Worm (Caenorhabditis elegans): Measurements from ENCODE around the gene mbr-1.
A peak's percentile ranks its signal among the peaks of the same experiment; 100 is the strongest.

mbr-1 gene

ce11 chrX:10763383-10763782 lies 41.5 kb upstream of the mbr-1 start:
- TF ChIP-seq lsy-2 (tag; optimal IDR thresholded peaks at IDR 0.05) (no peak), aha-1 (tag) (peak; percentile 85)

ce11 chrX:10760958-10761357 lies 39.1 kb upstream of the mbr-1 start:
- TF ChIP-seq dmd-6 (GFP tag; IDR thresholded peaks at IDR 0.05) = peak; percentile 26; the same call in 1 of the 2 replicates
- TF ChIP-seq mxl-3 (GFP tag; optimal IDR thresholded peaks at IDR 0.05) = peak; percentile 55
- no peak for TF ChIP-seq skn-1 (tag; optimal IDR thresholded peaks at IDR 0.05)
- TF ChIP-seq ceh-28 (tag; optimal IDR thresholded peaks at IDR 0.05) = no peak
- peak; percentile 6 for TF ChIP-seq hlh-11 (tag; optimal IDR thresholded peaks at IDR 0.05)
- no peak for TF ChIP-seq nhr-237 (tag; optimal IDR thresholded peaks at IDR 0.05)
- TF ChIP-seq hlh-30 (tag; optimal IDR thresholded peaks at IDR 0.05; ENCODE audit: insufficient read depth) = peak; percentile 42
- TF ChIP-seq Y75B8A.6 (GFP tag; IDR thresholded peaks at IDR 0.05) = no peak
- TF ChIP-seq daf-8 (GFP tag; IDR thresholded peaks at IDR 0.05) = no peak
- no peak for TF ChIP-seq nhr-25 (tag; optimal IDR thresholded peaks at IDR 0.05; ENCODE audit: borderline replicate concordance, insufficient read depth)
- TF ChIP-seq php-3 (GFP tag; IDR thresholded peaks at IDR 0.05) = peak; percentile 64
- TF ChIP-seq rbr-2 (tag; optimal IDR thresholded peaks at IDR 0.05) = no peak
- no peak for TF ChIP-seq lim-7 (GFP tag; IDR thresholded peaks at IDR 0.05)
- TF ChIP-seq daf-16 (GFP tag; optimal IDR thresholded peaks at IDR 0.05) = no peak
- TF ChIP-seq daf-16 (tag; optimal IDR thresholded peaks at IDR 0.05) = peak; percentile 43
- TF ChIP-seq pqm-1 (tag; optimal IDR thresholded peaks at IDR 0.05) = peak; percentile 43
- TF ChIP-seq dve-1 (tag; optimal IDR thresholded peaks at IDR 0.05; ENCODE audit: insufficient read depth) = peak; percentile 66

ce11 chrX:10758453-10758852 lies 36.6 kb upstream of the mbr-1 start:
- TF ChIP-seq unc-62 (GFP tag; optimal IDR thresholded peaks at IDR 0.05 in 1 of 2) (peak in 1 of 2 experiments; percentile 50), unc-62 (tag; optimal IDR thresholded peaks at IDR 0.05) (no peak), tra-1 (GFP tag; IDR thresholded peaks at IDR 0.05) (no peak)

ce11 chrX:10757608-10758007 lies 35.8 kb upstream of the mbr-1 start, which contains the start of gene R07A4.4:
Gene R07A4.4 (minus strand): TSS chrX:10757708.
- TF ChIP-seq zfp-2 (tag; optimal IDR thresholded peaks at IDR 0.05) (no peak), snpc-4 (tag; optimal IDR thresholded peaks at IDR 0.05) (no peak), ztf-7 (tag; optimal IDR thresholded peaks at IDR 0.05) (no peak), nhr-102 (tag; optimal IDR thresholded peaks at IDR 0.05) (no peak), daf-16 (GFP tag; optimal IDR thresholded peaks at IDR 0.05) (no peak), daf-16 (tag; optimal IDR thresholded peaks at IDR 0.05) (no peak), Y5F2A.4 (GFP tag; optimal IDR thresholded peaks at IDR 0.05) (no peak), tra-1 (GFP tag; IDR thresholded peaks at IDR 0.05) (no peak), D1046.2 (GFP tag; IDR thresholded peaks at IDR 0.05) (no peak), ZK546.5 (tag; optimal IDR thresholded peaks at IDR 0.05) (no peak), mxl-2 (GFP tag; conservative IDR thresholded peaks at IDR 0.05) (no peak), daf-8 (GFP tag; IDR thresholded peaks at IDR 0.05) (no peak), Y48G9A.11 (GFP tag; IDR thresholded peaks at IDR 0.05) (no peak), hmg-1.1 (GFP tag; IDR thresholded peaks at IDR 0.05) (no peak), dmd-9 (GFP tag; IDR thresholded peaks at IDR 0.05) (no peak), madf-9 (GFP tag; conservative IDR thresholded peaks at IDR 0.05) (no peak), zag-1 (tag; optimal IDR thresholded peaks at IDR 0.05) (no peak), attf-4 (tag; optimal IDR thresholded peaks at IDR 0.05) (no peak), ztf-11 (tag; optimal IDR thresholded peaks at IDR 0.05) (no peak), madf-5 (GFP tag; IDR thresholded peaks at IDR 0.05) (no peak)

All from whole organism, L4 larva.